Worm (Caenorhabditis elegans) whole organism, L1 larva: ENCODE data around the gene D1086.1.
"Not testable (repeated sequence)": the region's sequence is repeated elsewhere in the genome, so short reads cannot be mapped to it uniquely, and the experiment has no call there.

Experiments
- C34B4.2 ChIP-seq: sonication (generic microtip); optimal IDR thresholded peaks from 2 replicates; lab custom pipeline; 2017; ENCODE audit warnings: mild to moderate bottlenecking, missing genetic modification characterization, missing compliant biosample characterization
- F16B12.6 ChIP-seq: fragments of 150-350 bp; optimal IDR thresholded peaks from 2 replicates; lab custom pipeline; 2014; ENCODE audit warnings: missing biosample characterization, missing genetic modification characterization
- Y116A8C.19 ChIP-seq: sonication (generic microtip); optimal IDR thresholded peaks from 2 replicates; lab custom pipeline; 2016; ENCODE audit warnings: missing compliant biosample characterization, missing genetic modification characterization, borderline replicate concordance
- blmp-1 ChIP-seq: fragments of 150-350 bp; optimal IDR thresholded peaks from 2 replicates; lab custom pipeline; 2014; ENCODE audit warnings: missing biosample characterization, missing genetic modification characterization
- ceh-8 ChIP-seq: fragments of 200-800 bp; sonication (Bioruptor generic); optimal IDR thresholded peaks from 2 replicates; lab custom pipeline; 2018; ENCODE audit warnings: mild to moderate bottlenecking, missing genetic modification characterization, moderate library complexity, missing compliant biosample characterization
- ceh-88 ChIP-seq: fragments of 200-800 bp; sonication (Bioruptor generic); IDR thresholded peaks from 2 replicates; pipeline ENCODE4 v1.3.6; 2022; ENCODE audit warnings: missing genetic modification characterization, missing compliant biosample characterization
- ceh-90 ChIP-seq: sonication (generic microtip); optimal IDR thresholded peaks from 2 replicates; lab custom pipeline; 2016; ENCODE audit warnings: missing genetic modification characterization, missing compliant biosample characterization
- dsc-1 ChIP-seq: sonication (generic microtip); optimal IDR thresholded peaks from 2 replicates; lab custom pipeline; 2016; ENCODE audit warnings: mild to moderate bottlenecking, missing genetic modification characterization, missing compliant biosample characterization
- egl-13 ChIP-seq: sonication (generic microtip); optimal IDR thresholded peaks from 2 replicates; lab custom pipeline; 2016; ENCODE audit warnings: missing genotype, missing genetic modification reagents, missing genetic modification characterization, missing compliant biosample characterization
- egl-27 ChIP-seq, 2 experiments: fragments of 150-350 bp in 1 of 2; sonication (generic microtip); optimal IDR thresholded peaks; 3 replicates each; lab custom pipeline; 2017 to 2018; ENCODE audit warnings: missing biosample characterization in 2 of 2, missing genetic modification characterization in 2 of 2, missing genetic modification reagents in 2 of 2
- elt-2 ChIP-seq: sonication (generic microtip); optimal IDR thresholded peaks from 2 replicates; lab custom pipeline; 2016; ENCODE audit warnings: missing genetic modification characterization, mild to moderate bottlenecking, inconsistent platforms, missing compliant biosample characterization, missing genetic modification reagents
- ets-5 ChIP-seq: fragments of 200-800 bp; sonication (Bioruptor generic); IDR thresholded peaks from 2 replicates; pipeline ENCODE4 v1.3.6; 2022; ENCODE audit warnings: missing genetic modification characterization, missing compliant biosample characterization
- fkh-10 ChIP-seq: sonication (generic microtip); optimal IDR thresholded peaks from 2 replicates; lab custom pipeline; 2017; ENCODE audit warnings: missing biosample characterization, missing genetic modification reagents, missing genetic modification characterization
- grh-1 ChIP-seq: fragments of 200-800 bp; sonication (Bioruptor generic); IDR thresholded peaks from 2 replicates; pipeline ENCODE4 v1.3.6; 2022; ENCODE audit warnings: missing genetic modification reagents, missing genetic modification characterization, missing compliant biosample characterization
- hlh-4 ChIP-seq: sonication (generic microtip); optimal IDR thresholded peaks from 2 replicates; lab custom pipeline; 2016; ENCODE audit warnings: mild to moderate bottlenecking, missing genetic modification characterization, missing compliant biosample characterization
- hpl-2 ChIP-seq: fragments of 150-350 bp; optimal IDR thresholded peaks from 2 replicates; lab custom pipeline; 2014; ENCODE audit warnings: missing biosample characterization, missing genetic modification reagents, missing genetic modification characterization
- irx-1 ChIP-seq: sonication (generic microtip); optimal IDR thresholded peaks from 2 replicates; lab custom pipeline; 2016; ENCODE audit warnings: missing genetic modification characterization, missing compliant biosample characterization
- lin-13 ChIP-seq: fragments of 150-350 bp; optimal IDR thresholded peaks from 2 replicates; lab custom pipeline; 2014; ENCODE audit warnings: missing biosample characterization, missing genetic modification reagents, missing genetic modification characterization
- lin-14 ChIP-seq: fragments of 200-800 bp; sonication (Bioruptor generic); optimal IDR thresholded peaks from 2 replicates; lab custom pipeline; 2018; ENCODE audit warnings: mild to moderate bottlenecking, missing genetic modification characterization, moderate library complexity, missing compliant biosample characterization
- lin-15B ChIP-seq: fragments of 150-350 bp; sonication (generic microtip); optimal IDR thresholded peaks from 3 replicates; lab custom pipeline; 2014; ENCODE audit warnings: missing biosample characterization, missing genetic modification characterization
- lin-35 ChIP-seq, 2 experiments: fragments of 150-350 bp; optimal IDR thresholded peaks; 2 replicates each; lab custom pipeline; 2014; ENCODE audit warnings: missing biosample characterization in 2 of 2, missing genetic modification characterization in 2 of 2, missing genetic modification reagents in 2 of 2
- lin-39 ChIP-seq: fragments of 150-350 bp; optimal IDR thresholded peaks from 2 replicates; lab custom pipeline; 2014; ENCODE audit warnings: missing biosample characterization, missing genetic modification reagents, missing genetic modification characterization
- lsy-2 ChIP-seq, 2 experiments: fragments of 150-350 bp; optimal IDR thresholded peaks; 2 replicates each; lab custom pipeline; 2014; ENCODE audit warnings: missing biosample characterization in 2 of 2, missing genetic modification characterization in 2 of 2
- mdl-1 ChIP-seq, 2 experiments: fragments of 150-350 bp; optimal IDR thresholded peaks; 2 replicates each; lab custom pipeline; 2014 to 2017; ENCODE audit warnings: missing biosample characterization in 2 of 2, missing genetic modification characterization in 2 of 2, inconsistent platforms in 1 of 2
- mep-1 ChIP-seq: fragments of 150-350 bp; optimal IDR thresholded peaks from 2 replicates; lab custom pipeline; 2014; ENCODE audit warnings: missing biosample characterization, missing genetic modification characterization
- nhr-11 ChIP-seq: fragments of 150-350 bp; optimal IDR thresholded peaks from 2 replicates; lab custom pipeline; 2014; ENCODE audit warnings: missing biosample characterization, missing genetic modification characterization
- nhr-19 ChIP-seq: fragments of 200-800 bp; sonication (Bioruptor generic); conservative IDR thresholded peaks from 2 replicates; pipeline ENCODE4 v1.3.6; 2022; ENCODE audit warnings: missing genetic modification characterization, missing compliant biosample characterization
- nhr-20 ChIP-seq: sonication (generic microtip); optimal IDR thresholded peaks from 2 replicates; lab custom pipeline; 2016; ENCODE audit warnings: mild to moderate bottlenecking, missing genetic modification characterization, missing compliant biosample characterization
- nhr-28 ChIP-seq: fragments of 150-350 bp; optimal IDR thresholded peaks from 2 replicates; lab custom pipeline; 2014; ENCODE audit warnings: missing biosample characterization, missing genetic modification characterization
- nhr-47 ChIP-seq: sonication (generic microtip); optimal IDR thresholded peaks from 2 replicates; lab custom pipeline; 2016; ENCODE audit warnings: mild to moderate bottlenecking, missing genetic modification characterization, moderate library complexity, missing compliant biosample characterization
- nhr-71 ChIP-seq: sonication (generic microtip); optimal IDR thresholded peaks from 2 replicates; lab custom pipeline; 2016; ENCODE audit warnings: mild to moderate bottlenecking, missing genetic modification characterization, moderate library complexity, missing compliant biosample characterization
- nhr-76 ChIP-seq: sonication (generic microtip); optimal IDR thresholded peaks from 2 replicates; lab custom pipeline; 2017; ENCODE audit warnings: missing biosample characterization, missing genetic modification characterization
- nhr-85 ChIP-seq: sonication (generic microtip); peaks from one replicate; lab custom pipeline; 2016; ENCODE audit warnings: missing genetic modification characterization, inconsistent platforms, missing compliant biosample characterization
- nhr-90 ChIP-seq: sonication (generic microtip); optimal IDR thresholded peaks from 2 replicates; lab custom pipeline; 2016; ENCODE audit warnings: mild to moderate bottlenecking, missing genetic modification characterization, missing compliant biosample characterization; ENCODE audit not compliant: poor library complexity
- pax-3 ChIP-seq: fragments of 200-800 bp; sonication (Bioruptor generic); optimal IDR thresholded peaks from 2 replicates; lab custom pipeline; 2018; ENCODE audit warnings: mild to moderate bottlenecking, missing genetic modification characterization, moderate library complexity, missing compliant biosample characterization
- rnt-1 ChIP-seq: sonication (generic microtip); optimal IDR thresholded peaks from 2 replicates; lab custom pipeline; 2016; ENCODE audit warnings: mild to moderate bottlenecking, missing genetic modification characterization, moderate library complexity, missing compliant biosample characterization
- skn-1 ChIP-seq: fragments of 150-350 bp; optimal IDR thresholded peaks from 2 replicates; lab custom pipeline; 2014; ENCODE audit warnings: missing biosample characterization, missing genetic modification characterization
- sox-4 ChIP-seq: sonication (generic microtip); optimal IDR thresholded peaks from 2 replicates; lab custom pipeline; 2016; ENCODE audit warnings: missing genetic modification characterization, missing compliant biosample characterization
- swsn-7 ChIP-seq: sonication (generic microtip); optimal IDR thresholded peaks from 2 replicates; lab custom pipeline; 2016; ENCODE audit warnings: missing genetic modification characterization, missing compliant biosample characterization
- unc-130 ChIP-seq: fragments of 150-350 bp; optimal IDR thresholded peaks from 2 replicates; lab custom pipeline; 2017; ENCODE audit warnings: missing biosample characterization, missing genetic modification characterization, inconsistent platforms
- unc-30 ChIP-seq: sonication (generic microtip); optimal IDR thresholded peaks from 2 replicates; lab custom pipeline; 2017; ENCODE audit warnings: missing biosample characterization, missing genetic modification characterization
- unc-86 ChIP-seq: sonication (generic microtip); optimal IDR thresholded peaks from 2 replicates; lab custom pipeline; 2016; ENCODE audit warnings: missing genetic modification characterization, missing compliant biosample characterization
- unc-98 ChIP-seq: fragments of 200-800 bp; sonication (Bioruptor generic); IDR thresholded peaks from 2 replicates; pipeline ENCODE4 v1.3.6; 2022; ENCODE audit warnings: missing genetic modification characterization, missing compliant biosample characterization
- vab-15 ChIP-seq: sonication (generic microtip); optimal IDR thresholded peaks from 2 replicates; lab custom pipeline; 2017; ENCODE audit warnings: missing genotype, mild to moderate bottlenecking, missing genetic modification characterization, missing compliant biosample characterization
- xbp-1 ChIP-seq: sonication (generic microtip); optimal IDR thresholded peaks from 2 replicates; lab custom pipeline; 2016; ENCODE audit warnings: missing genetic modification characterization, missing compliant biosample characterization
- zag-1 ChIP-seq: fragments of 150-350 bp; optimal IDR thresholded peaks from 2 replicates; lab custom pipeline; 2014; ENCODE audit warnings: missing biosample characterization, missing genetic modification characterization
- zip-4 ChIP-seq: fragments of 200-800 bp; sonication (Bioruptor generic); optimal IDR thresholded peaks from 2 replicates; lab custom pipeline; 2018; ENCODE audit warnings: mild to moderate bottlenecking, missing genetic modification characterization, moderate library complexity, missing compliant biosample characterization

The D1086.1 gene

DNA sequence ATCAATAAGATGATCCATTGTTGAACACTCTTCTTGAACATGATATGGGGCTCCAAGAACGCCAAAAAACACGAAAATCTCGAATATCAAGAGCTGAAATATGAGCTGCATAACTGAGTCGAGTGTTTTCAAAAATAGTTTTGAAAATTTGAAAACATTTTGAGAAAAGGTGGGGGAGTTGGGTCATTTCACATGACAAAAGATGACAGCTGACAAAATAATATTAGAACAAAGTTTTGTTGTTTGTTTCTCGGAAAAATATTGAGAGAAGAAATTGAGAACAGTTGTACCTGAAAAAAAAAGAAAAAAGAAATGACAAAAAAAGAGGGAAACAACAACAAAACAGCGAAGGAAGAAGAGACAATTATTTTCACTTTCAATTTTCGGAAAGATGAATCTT lies at the start of gene D1086.1, which contains the start of gene D1086.2:
D1086.1 (plus strand) TSS at position 340 of the 400 bp plus-strand sequence.
D1086.2 (minus strand) TSS at position 150 of the 400 bp plus-strand sequence.
- TF ChIP-seq nhr-28 (tag; lab: Kevin White, UChicago) (no peak), lsy-2 (tag; optimal IDR thresholded peaks at IDR 0.05; lab: Kevin White, UChicago) (peak in 1 of 2 experiments; percentile 2), nhr-19 (GFP tag; lab: Robert Waterston, UW) (peak; percentile 35), lin-15B (no peak), ceh-88 (GFP tag; lab: Robert Waterston, UW) (no peak), xbp-1 (tag; lab: Kevin White, UChicago) (no peak), lin-14 (GFP tag; lab: Kevin White, UChicago) (peak; percentile 73), lin-39 (tag; lab: Kevin White, UChicago) (peak; percentile 16), Y116A8C.19 (tag; lab: Kevin White, UChicago) (no peak), lin-13 (GFP tag; lab: Kevin White, UChicago) (no peak), zag-1 (tag; lab: Kevin White, UChicago) (no peak), skn-1 (tag; lab: Kevin White, UChicago) (no peak), elt-2 (tag; lab: Kevin White, UChicago) (no peak), blmp-1 (tag; lab: Kevin White, UChicago) (no peak), nhr-20 (tag; lab: Kevin White, UChicago) (peak; percentile 30), nhr-71 (tag; lab: Kevin White, UChicago) (peak; percentile 60), unc-30 (tag; lab: Kevin White, UChicago) (no peak), rnt-1 (tag; lab: Kevin White, UChicago) (peak; percentile 21)

DNA sequence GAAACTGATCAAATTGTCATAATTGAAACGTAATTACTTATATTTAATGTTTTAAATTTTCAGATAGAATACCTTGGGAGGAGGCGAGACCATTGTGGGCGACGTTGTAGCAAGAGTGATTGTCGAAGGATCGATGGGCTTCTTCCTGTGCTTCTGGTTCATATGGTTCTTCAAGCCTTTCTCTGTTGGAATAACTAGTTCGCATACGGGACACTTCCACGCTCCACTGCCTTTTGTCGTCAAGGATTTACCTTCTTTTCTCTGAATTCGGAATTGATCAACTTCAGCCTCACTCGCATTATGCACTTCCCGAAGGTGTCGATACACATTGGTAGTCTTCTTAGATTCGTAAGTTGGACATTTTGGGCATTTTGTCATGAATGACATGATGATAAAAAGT lies 49.4 kb upstream of the D1086.1 start, which contains the start of gene F58D12.1:
F58D12.1 (plus strand) TSS at position 301 of the 400 bp plus-strand sequence.
- not testable (repeated sequence) for TF ChIP-seq unc-130; unc-86 (tag; lab: Kevin White, UChicago); swsn-7

DNA sequence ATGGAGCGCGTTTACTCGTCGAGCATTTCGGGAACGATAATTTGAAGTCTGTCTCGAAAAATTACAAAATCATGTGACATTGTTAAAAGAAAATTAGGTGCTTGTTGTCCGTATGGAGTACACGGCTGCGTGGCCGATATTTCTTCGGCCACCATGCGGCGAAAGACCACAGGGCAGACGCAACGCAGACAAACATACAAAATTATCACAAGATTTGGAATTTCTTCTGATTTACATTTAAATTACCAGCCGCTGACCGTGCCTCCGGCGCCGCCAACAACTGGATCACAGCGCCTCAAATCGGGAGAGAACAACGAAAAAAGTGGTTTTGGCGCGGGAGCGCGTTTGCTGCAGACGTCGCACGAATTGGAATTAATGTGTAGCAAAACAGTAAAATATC lies 43.6 kb upstream of the D1086.1 start:
- peak; percentile 98 for TF ChIP-seq egl-13
- peak; percentile 53 for TF ChIP-seq hpl-2 (GFP tag; lab: Kevin White, UChicago)
- TF ChIP-seq ets-5 (GFP tag; lab: Robert Waterston, UW) = peak; percentile 67; the same call in 1 of the 2 replicates
- peak; percentile 98 for TF ChIP-seq sox-4
- TF ChIP-seq nhr-47 (tag; lab: Kevin White, UChicago) = peak; percentile 99
- TF ChIP-seq F16B12.6 (tag; lab: Kevin White, UChicago) = peak; percentile 19
- peak; percentile 99 for TF ChIP-seq irx-1
- TF ChIP-seq mdl-1 (tag; optimal IDR thresholded peaks at IDR 0.05; lab: Kevin White, UChicago) = peak in 1 of 2 experiments; percentile 90
- peak; percentile 65 for TF ChIP-seq lin-15B
- peak; percentile 96 for TF ChIP-seq elt-2 (tag; lab: Kevin White, UChicago)
- peak; percentile 99 for TF ChIP-seq nhr-20 (tag; lab: Kevin White, UChicago)
- TF ChIP-seq mep-1 (tag; lab: Kevin White, UChicago) = peak; percentile 83
- TF ChIP-seq ceh-90 = peak; percentile 99
- peak; percentile 100 for TF ChIP-seq nhr-19 (GFP tag; lab: Robert Waterston, UW)
- TF ChIP-seq swsn-7 = peak; percentile 98
- TF ChIP-seq unc-98 = peak; percentile 100
- TF ChIP-seq ceh-88 (GFP tag; lab: Robert Waterston, UW) = peak; percentile 99
- TF ChIP-seq egl-27 (tag; optimal IDR thresholded peaks at IDR 0.05; lab: Kevin White, UChicago) = peak in 1 of 2 experiments; percentile 4
- TF ChIP-seq vab-15 (tag; lab: Kevin White, UChicago) = peak; percentile 88
- peak; percentile 99 for TF ChIP-seq dsc-1
- TF ChIP-seq nhr-76 (tag; lab: Kevin White, UChicago) = peak; percentile 1
- TF ChIP-seq lin-39 (tag; lab: Kevin White, UChicago) = peak; percentile 93
- TF ChIP-seq zip-4 (GFP tag; lab: Kevin White, UChicago) = peak; percentile 92
- TF ChIP-seq xbp-1 (tag; lab: Kevin White, UChicago) = peak; percentile 96
- TF ChIP-seq pax-3 (tag; lab: Kevin White, UChicago) = peak; percentile 100
- peak; percentile 87 to 91 for TF ChIP-seq lsy-2 (tag; optimal IDR thresholded peaks at IDR 0.05; lab: Kevin White, UChicago)
- peak; percentile 99 for TF ChIP-seq grh-1 (GFP tag; lab: Robert Waterston, UW)
- TF ChIP-seq C34B4.2 = peak; percentile 92
- peak; percentile 29 for TF ChIP-seq fkh-10 (GFP tag; lab: Kevin White, UChicago)
- peak; percentile 83 to 89 for TF ChIP-seq lin-35 (GFP tag; optimal IDR thresholded peaks at IDR 0.05; lab: Kevin White, UChicago)
- TF ChIP-seq nhr-90 (tag; lab: Kevin White, UChicago) = peak; percentile 100
- TF ChIP-seq hlh-4 (tag; lab: Kevin White, UChicago) = peak; percentile 95
- peak; percentile 97 for TF ChIP-seq ceh-8 (GFP tag; lab: Kevin White, UChicago)
- peak; percentile 100 for TF ChIP-seq nhr-85 (tag; lab: Kevin White, UChicago)
- TF ChIP-seq nhr-11 = peak; percentile 80
